Worm (Caenorhabditis elegans) whole organism, young adult: ENCODE measurements around the gene C26B9.5.

Experiments
- B0019.2 ChIP-seq: fragments of 200-800 bp; sonication (Bioruptor generic); conservative IDR thresholded peaks from 2 replicates; pipeline ENCODE4 v1.3.6; 2022; ENCODE audit warnings: missing genetic modification reagents, missing genetic modification characterization, missing compliant biosample characterization
- C17E4.6 ChIP-seq: fragments of 200-800 bp; sonication (Bioruptor generic); IDR thresholded peaks from 2 replicates; pipeline ENCODE4 v1.3.6; 2022; ENCODE audit warnings: missing genetic modification reagents, missing genetic modification characterization, missing compliant biosample characterization
- F33H1.4 ChIP-seq: fragments of 200-800 bp; sonication (Bioruptor generic); IDR thresholded peaks from 2 replicates; pipeline ENCODE4 v1.3.6; 2022; ENCODE audit warnings: missing genetic modification reagents, missing genetic modification characterization, missing compliant biosample characterization
- Y53F4B.3 ChIP-seq: fragments of 200-800 bp; sonication (Bioruptor generic); IDR thresholded peaks from 2 replicates; pipeline ENCODE4 v1.3.6; 2022; ENCODE audit warnings: missing genetic modification reagents, missing genetic modification characterization, missing compliant biosample characterization
- Y53G8AR.9 ChIP-seq: fragments of 200-800 bp; sonication (Bioruptor generic); conservative IDR thresholded peaks from 2 replicates; pipeline ENCODE4 v1.3.6; 2022; ENCODE audit warnings: missing genetic modification reagents, missing genetic modification characterization, missing compliant biosample characterization
- Y56A3A.18 ChIP-seq: fragments of 200-800 bp; sonication (Bioruptor generic); IDR thresholded peaks from 2 replicates; pipeline ENCODE4 v1.3.6; 2022; ENCODE audit warnings: missing genetic modification reagents, missing genetic modification characterization, missing compliant biosample characterization
- Y95B8A.8 ChIP-seq: fragments of 200-800 bp; sonication (Bioruptor generic); IDR thresholded peaks from 2 replicates; pipeline ENCODE4 v1.3.6; 2022; ENCODE audit warnings: missing genetic modification reagents, missing genetic modification characterization, missing compliant biosample characterization
- aptf-2 ChIP-seq: fragments of 200-800 bp; sonication (Bioruptor generic); conservative IDR thresholded peaks from 2 replicates; pipeline ENCODE4 v1.3.6; 2022; ENCODE audit warnings: missing genetic modification reagents, missing genetic modification characterization, missing compliant biosample characterization
- aptf-3 ChIP-seq: fragments of 200-800 bp; sonication (Bioruptor generic); IDR thresholded peaks from 2 replicates; pipeline ENCODE4 v1.3.6; 2022; ENCODE audit warnings: missing genetic modification characterization, missing compliant biosample characterization
- attf-3 ChIP-seq: fragments of 200-800 bp; sonication (Bioruptor generic); conservative IDR thresholded peaks from 2 replicates; pipeline ENCODE4 v1.3.6; 2022; ENCODE audit warnings: missing genetic modification reagents, missing genetic modification characterization, missing compliant biosample characterization
- cebp-1 ChIP-seq, 2 experiments: fragments of 200-800 bp in 1 of 2; sonication (Bioruptor generic) in 1 of 2; sonication (generic microtip) in 1 of 2; IDR thresholded peaks in 1 of 2; optimal IDR thresholded peaks in 1 of 2; 2 replicates each; pipeline versions ENCODE4 v1.3.6 to Lab custom; 2017 to 2022; ENCODE audit warnings: missing compliant biosample characterization in 2 of 2, missing genetic modification characterization in 2 of 2, mild to moderate bottlenecking in 1 of 2, missing genetic modification reagents in 1 of 2, moderate library complexity in 1 of 2
- ceh-27 ChIP-seq: fragments of 200-800 bp; sonication (Bioruptor generic); optimal IDR thresholded peaks from 2 replicates; lab custom pipeline; 2018; ENCODE audit warnings: mild to moderate bottlenecking, missing genetic modification characterization, moderate library complexity, missing compliant biosample characterization
- ceh-58 ChIP-seq: fragments of 200-800 bp; sonication (Bioruptor generic); IDR thresholded peaks from 2 replicates; pipeline ENCODE4 v1.3.6; 2022; ENCODE audit warnings: missing genetic modification characterization, missing compliant biosample characterization
- dpl-1 ChIP-seq: fragments of 150-350 bp; optimal IDR thresholded peaks from 2 replicates; lab custom pipeline; 2014; ENCODE audit warnings: missing biosample characterization, missing genetic modification reagents, missing genetic modification characterization
- efl-1 ChIP-seq: fragments of 150-350 bp; optimal IDR thresholded peaks from 2 replicates; lab custom pipeline; 2014; ENCODE audit warnings: missing biosample characterization, missing genetic modification reagents, missing genetic modification characterization
- egl-44 ChIP-seq: fragments of 200-800 bp; sonication (Bioruptor generic); IDR thresholded peaks from 2 replicates; pipeline ENCODE4 v1.3.6; 2022; ENCODE audit warnings: missing genetic modification reagents, missing genetic modification characterization, missing compliant biosample characterization
- egrh-3 ChIP-seq: fragments of 200-800 bp; sonication (Bioruptor generic); IDR thresholded peaks from 2 replicates; pipeline ENCODE4 v1.3.6; 2022; ENCODE audit warnings: missing genetic modification reagents, missing genetic modification characterization, missing compliant biosample characterization
- fkh-3 ChIP-seq: sonication (generic microtip); optimal IDR thresholded peaks from 2 replicates; lab custom pipeline; 2016; ENCODE audit warnings: mild to moderate bottlenecking, missing genetic modification characterization, missing compliant biosample characterization
- gei-17 ChIP-seq: fragments of 200-800 bp; sonication (Bioruptor generic); optimal IDR thresholded peaks from 2 replicates; lab custom pipeline; 2018; ENCODE audit warnings: mild to moderate bottlenecking, missing genetic modification characterization, missing compliant biosample characterization
- hlh-12 ChIP-seq: sonication (generic microtip); optimal IDR thresholded peaks from 2 replicates; lab custom pipeline; 2016; ENCODE audit warnings: missing genetic modification characterization, missing compliant biosample characterization
- hmg-1.2 ChIP-seq: fragments of 200-800 bp; sonication (Bioruptor generic); IDR thresholded peaks from 2 replicates; pipeline ENCODE4 v1.3.6; 2022; ENCODE audit warnings: missing genetic modification reagents, missing genetic modification characterization, missing compliant biosample characterization
- hmg-20 ChIP-seq: fragments of 200-800 bp; sonication (Bioruptor generic); IDR thresholded peaks from 2 replicates; pipeline ENCODE4 v1.3.6; 2022; ENCODE audit warnings: missing genetic modification reagents, missing genetic modification characterization, missing compliant biosample characterization
- hsf-1 ChIP-seq: fragments of 200-800 bp; sonication (Bioruptor generic); IDR thresholded peaks from 2 replicates; pipeline ENCODE4 v1.3.6; 2022; ENCODE audit warnings: missing genetic modification reagents, missing genetic modification characterization, missing compliant biosample characterization
- let-526 ChIP-seq: fragments of 200-800 bp; sonication (Bioruptor generic); IDR thresholded peaks from 2 replicates; pipeline ENCODE4 v1.3.6; 2022; ENCODE audit warnings: missing genetic modification reagents, missing genetic modification characterization, missing compliant biosample characterization
- lin-40 ChIP-seq: sonication (generic microtip); optimal IDR thresholded peaks from 2 replicates; lab custom pipeline; 2016; ENCODE audit warnings: missing genetic modification characterization, mild to moderate bottlenecking, missing compliant biosample characterization, missing genotype, missing genetic modification reagents
- madf-10 ChIP-seq: sonication (generic microtip); optimal IDR thresholded peaks from 2 replicates; lab custom pipeline; 2016; ENCODE audit warnings: mild to moderate bottlenecking, missing genetic modification characterization, missing compliant biosample characterization
- madf-6 ChIP-seq: fragments of 200-800 bp; sonication (Bioruptor generic); IDR thresholded peaks from 2 replicates; pipeline ENCODE4 v1.3.6; 2022; ENCODE audit warnings: missing genetic modification reagents, missing genetic modification characterization, missing compliant biosample characterization
- madf-8 ChIP-seq: fragments of 200-800 bp; sonication (Bioruptor generic); conservative IDR thresholded peaks from 2 replicates; pipeline ENCODE4 v1.3.6; 2022; ENCODE audit warnings: missing genetic modification reagents, missing genetic modification characterization, missing compliant biosample characterization
- nfyb-1 ChIP-seq: fragments of 200-800 bp; sonication (Bioruptor generic); IDR thresholded peaks from 2 replicates; pipeline ENCODE4 v1.3.6; 2022; ENCODE audit warnings: missing genetic modification reagents, missing genetic modification characterization, missing compliant biosample characterization
- rcor-1 ChIP-seq: fragments of 200-800 bp; sonication (Bioruptor generic); IDR thresholded peaks from 2 replicates; pipeline ENCODE4 v1.3.6; 2022; ENCODE audit warnings: missing genetic modification reagents, missing genetic modification characterization, missing compliant biosample characterization
- sea-2 ChIP-seq: fragments of 200-800 bp; sonication (Bioruptor generic); IDR thresholded peaks from 2 replicates; pipeline ENCODE4 v1.3.6; 2022; ENCODE audit warnings: missing genetic modification characterization, missing compliant biosample characterization
- somi-1 ChIP-seq: fragments of 200-800 bp; sonication (Bioruptor generic); optimal IDR thresholded peaks from 2 replicates; lab custom pipeline; 2018; ENCODE audit warnings: mild to moderate bottlenecking, missing genetic modification characterization, missing compliant biosample characterization
- unc-62 ChIP-seq: fragments of 150-350 bp; optimal IDR thresholded peaks from 2 replicates; lab custom pipeline; 2014; ENCODE audit warnings: missing biosample characterization, missing genetic modification reagents, missing genetic modification characterization
- xnd-1 ChIP-seq: sonication (generic microtip); optimal IDR thresholded peaks from 2 replicates; lab custom pipeline; 2016; ENCODE audit warnings: missing genotype, missing genetic modification reagents, missing genetic modification characterization, missing compliant biosample characterization
- zfh-2 ChIP-seq: fragments of 200-800 bp; sonication (Bioruptor generic); conservative IDR thresholded peaks from 2 replicates; pipeline ENCODE4 v1.3.6; 2022; ENCODE audit warnings: missing genetic modification reagents, missing genetic modification characterization, missing compliant biosample characterization
- ztf-25 ChIP-seq: fragments of 200-800 bp; sonication (Bioruptor generic); IDR thresholded peaks from 2 replicates; pipeline ENCODE4 v1.3.6; 2022; ENCODE audit warnings: missing genetic modification reagents, missing genetic modification characterization, missing compliant biosample characterization

C26B9.5 gene

ce11 chrX:5366613-5367012, 37.3 kb downstream of the C26B9.5 start:
- TF ChIP-seq sea-2 (GFP tag; lab: Robert Waterston, UW) (no peak), aptf-3 (GFP tag; lab: Robert Waterston, UW) (no peak), B0019.2 (GFP tag; lab: Robert Waterston, UW) (no peak), egl-44 (GFP tag; lab: Robert Waterston, UW) (no peak), egrh-3 (GFP tag; lab: Robert Waterston, UW) (no peak), Y95B8A.8 (GFP tag; lab: Robert Waterston, UW) (no peak), madf-10 (tag; lab: Kevin White, UChicago) (no peak), cebp-1 (GFP tag; IDR thresholded peaks at IDR 0.05; lab: Robert Waterston, UW) (no peak), cebp-1 (tag; optimal IDR thresholded peaks at IDR 0.05; lab: Kevin White, UChicago) (no peak), attf-3 (GFP tag; lab: Robert Waterston, UW) (no peak), unc-62 (GFP tag; lab: Kevin White, UChicago) (no peak), Y53F4B.3 (GFP tag; lab: Robert Waterston, UW) (no peak), hmg-20 (no peak), xnd-1 (tag; lab: Kevin White, UChicago) (no peak), let-526 (no peak), aptf-2 (GFP tag; lab: Robert Waterston, UW) (no peak), F33H1.4 (GFP tag; lab: Robert Waterston, UW) (no peak), ztf-25 (no peak), zfh-2 (GFP tag; lab: Robert Waterston, UW) (no peak), gei-17 (GFP tag; lab: Kevin White, UChicago) (no peak)

- TF ChIP-seq zfh-2 (GFP tag; lab: Robert Waterston, UW) (peak; percentile 73), efl-1 (no peak), cebp-1 (GFP tag; IDR thresholded peaks at IDR 0.05; lab: Robert Waterston, UW) (no peak), cebp-1 (tag; optimal IDR thresholded peaks at IDR 0.05; lab: Kevin White, UChicago) (peak; percentile 51), egrh-3 (GFP tag; lab: Robert Waterston, UW) (0 out of 2 replicates have a peak, but pooled peaks have one; percentile 5), egl-44 (GFP tag; lab: Robert Waterston, UW) (no peak), fkh-3 (tag; lab: Kevin White, UChicago) (peak; percentile 47), ceh-27 (GFP tag; lab: Kevin White, UChicago) (peak; percentile 8), hsf-1 (GFP tag; lab: Robert Waterston, UW) (no peak)
- TF ChIP-seq, all 124 proteins: peak for 5
Measured at ce11 chrX:5368220-5368619, 38.9 kb downstream of the C26B9.5 start, which contains the start of gene jkk-1. Gene jkk-1, plus strand, starts transcription at chrX:5368468.

- TF ChIP-seq madf-10 (tag; lab: Kevin White, UChicago): no peak
- TF ChIP-seq Y56A3A.18 (GFP tag; lab: Robert Waterston, UW): no peak
- TF ChIP-seq nfyb-1 (GFP tag; lab: Robert Waterston, UW): no peak
- TF ChIP-seq dpl-1 (GFP tag; lab: Kevin White, UChicago): no peak
- no peak for TF ChIP-seq lin-40 (tag; lab: Kevin White, UChicago)
- no peak for TF ChIP-seq madf-6
- no peak for TF ChIP-seq somi-1
- no peak for TF ChIP-seq ceh-58 (GFP tag; lab: Robert Waterston, UW)
- TF ChIP-seq unc-62 (GFP tag; lab: Kevin White, UChicago): no peak
- TF ChIP-seq hlh-12 (tag; lab: Kevin White, UChicago): no peak
- TF ChIP-seq C17E4.6 (GFP tag; lab: Robert Waterston, UW): no peak
- TF ChIP-seq, all 124 proteins: peak for 0
Measured at ce11 chrX:5370605-5371004, 41.3 kb downstream of the C26B9.5 start.

- TF ChIP-seq madf-6 (peak; percentile 80), Y53G8AR.9 (GFP tag; lab: Robert Waterston, UW) (no peak), efl-1 (peak; percentile 66), rcor-1 (GFP tag; lab: Robert Waterston, UW) (no peak), hmg-1.2 (GFP tag; lab: Robert Waterston, UW) (peak; percentile 48), xnd-1 (tag; lab: Kevin White, UChicago) (peak; percentile 7), madf-8 (GFP tag; lab: Robert Waterston, UW) (peak; percentile 27; the same call in 1 of the 2 replicates)
Measured at ce11 chrX:5372638-5373037, 43.4 kb downstream of the C26B9.5 start, which contains the start of gene F35C8.8. Gene F35C8.8, minus strand, starts transcription at chrX:5372639.
